Worm (Caenorhabditis elegans): ENCODE measurements around the gene col-170.

DNA sequence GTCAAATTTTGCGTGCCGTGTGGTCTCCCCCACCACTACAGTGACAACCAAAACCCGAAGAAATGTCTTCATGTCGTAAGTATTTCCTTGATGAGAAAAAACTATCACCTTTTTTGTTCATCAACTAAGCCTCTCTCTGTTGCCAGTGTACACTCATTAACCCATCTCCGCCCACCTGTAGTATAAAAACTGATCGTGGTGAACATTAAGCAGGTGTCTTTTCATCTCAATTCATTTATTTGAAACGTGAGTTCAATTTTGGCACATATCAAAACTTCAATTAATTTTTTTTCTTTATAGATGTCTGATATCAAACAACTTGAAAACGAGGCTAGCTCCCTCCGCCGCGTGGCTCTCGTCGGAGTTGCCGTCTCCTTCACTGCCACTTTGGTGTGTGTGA lies at the start of gene col-170:
- TF ChIP-seq ceh-2 (tag; optimal IDR thresholded peaks at IDR 0.05) (no peak), C38D4.7 (GFP tag; optimal IDR thresholded peaks at IDR 0.05) (no peak), fkh-6 (tag; optimal IDR thresholded peaks at IDR 0.05) (no peak), eyg-1 (tag; optimal IDR thresholded peaks at IDR 0.05) (no peak), ceh-34 (tag; optimal IDR thresholded peaks at IDR 0.05) (no peak), K09A11.1 (tag; optimal IDR thresholded peaks at IDR 0.05; ENCODE audit: insufficient read depth) (no peak), sox-2 (GFP tag; IDR thresholded peaks at IDR 0.05) (no peak), tbx-2 (tag; optimal IDR thresholded peaks at IDR 0.05) (no peak), ama-1 (optimal IDR thresholded peaks at IDR 0.05) (no peak), fax-1 (tag; optimal IDR thresholded peaks at IDR 0.05) (no peak), ceh-48 (tag; optimal IDR thresholded peaks at IDR 0.05) (no peak), mec-3 (tag; optimal IDR thresholded peaks at IDR 0.05; ENCODE audit: borderline replicate concordance) (no peak)
